Fruit fly (Drosophila melanogaster) S2 (cell line): ENCODE results near the gene CG13920.

Experiments used
- CG8478 ChIP-seq: fragments of >200 bp; optimal IDR thresholded peaks from 2 replicates; lab custom pipeline; 2018
- CTCF ChIP-seq, 2 experiments: fragments of >200 bp; optimal IDR thresholded peaks; 2 replicates each; lab custom pipeline; 2018

The CG13920 gene

dm6 chr3L:1639185-1639812 lies 9.4 kb upstream of the CG13920 start, which contains the start of the genes Mettl2 and Bgb:
Mettl2 (minus strand) TSS chr3L:1639235.
Bgb (plus strand) TSS chr3L:1639711.
- TF ChIP-seq CTCF (optimal IDR thresholded peaks at IDR 0.05; lab: Kevin White, UChicago) (peak in 1 of 2 experiments; percentile 13), CG8478 (lab: Kevin White, UChicago) (no peak)

DNA sequence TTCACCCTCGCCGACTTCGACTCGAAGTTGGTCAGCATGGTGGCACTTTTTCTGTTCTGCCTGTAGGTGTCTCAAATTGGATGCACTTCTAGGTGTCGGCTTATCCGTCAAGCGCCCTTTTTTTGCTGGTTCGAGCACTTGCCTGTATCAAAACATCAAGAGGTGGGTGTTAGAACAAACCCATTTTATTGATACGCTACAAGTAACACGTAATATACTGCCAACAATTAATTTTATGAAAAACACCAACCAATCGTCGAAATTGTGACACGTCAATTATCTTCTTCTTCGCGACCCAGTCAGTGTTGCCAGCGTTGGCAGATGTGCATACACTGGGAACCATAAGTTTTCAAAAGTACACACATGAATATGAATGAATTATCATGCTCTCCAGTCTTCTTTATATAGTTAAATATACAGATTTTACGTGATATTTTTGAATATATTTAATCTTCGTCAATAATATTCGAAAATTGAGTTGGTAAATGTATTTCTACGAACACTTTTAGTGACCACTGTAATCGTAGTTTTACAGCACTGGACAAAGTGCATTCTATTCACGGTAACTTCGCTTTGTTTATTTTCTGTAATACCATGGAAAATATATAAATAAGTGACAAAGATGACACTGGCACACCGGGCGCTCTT lies 3.7 kb upstream of the CG13920 start, which contains the start of the genes alphaCOP and CG13919:
Gene alphaCOP, minus strand, starts transcription at position 280 of the 648 bp plus-strand sequence.
Gene CG13919, plus strand, starts transcription at position 548 of the 648 bp plus-strand sequence.
- TF ChIP-seq CG8478 (lab: Kevin White, UChicago) (no peak), CTCF (optimal IDR thresholded peaks at IDR 0.05; lab: Kevin White, UChicago) (no peak)

DNA sequence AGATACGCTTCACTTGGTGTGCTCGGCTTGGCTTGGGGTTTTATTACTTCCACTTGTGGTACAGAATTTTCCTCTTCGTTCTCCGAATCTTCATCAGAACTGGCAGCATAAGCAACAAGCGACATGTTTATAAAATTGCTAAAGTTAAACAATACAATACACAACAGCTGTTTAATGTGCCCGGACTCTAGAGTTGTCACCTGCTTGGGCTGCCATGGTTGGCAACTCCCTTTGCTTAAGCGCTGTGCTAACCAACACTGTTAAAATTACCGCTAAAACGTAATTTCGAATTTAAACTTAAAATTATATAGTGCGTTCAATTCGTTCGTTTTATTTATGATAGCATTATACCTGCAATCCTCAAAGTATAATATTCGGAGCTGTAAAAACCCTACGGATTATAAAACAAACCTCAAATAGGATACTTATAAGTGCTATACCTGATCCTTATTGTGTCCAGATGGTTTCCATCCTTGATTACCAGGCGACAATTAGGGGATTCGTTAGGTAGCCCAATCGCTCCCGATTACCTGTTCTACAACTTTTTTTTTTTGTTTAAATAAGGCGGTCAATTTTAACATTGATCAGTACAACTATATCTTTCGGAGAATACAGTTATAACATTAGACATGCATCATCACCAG lies 1.3 kb upstream of the CG13920 start, which contains the start of the genes CG17249 and Bro:
Gene CG17249, minus strand, starts transcription at position 189 of the 644 bp plus-strand sequence.
Gene Bro, plus strand, starts transcription at position 594 of the 644 bp plus-strand sequence.
- TF ChIP-seq CG8478 (lab: Kevin White, UChicago) (no peak), CTCF (optimal IDR thresholded peaks at IDR 0.05; lab: Kevin White, UChicago) (peak in 1 of 2 experiments; percentile 8)

DNA sequence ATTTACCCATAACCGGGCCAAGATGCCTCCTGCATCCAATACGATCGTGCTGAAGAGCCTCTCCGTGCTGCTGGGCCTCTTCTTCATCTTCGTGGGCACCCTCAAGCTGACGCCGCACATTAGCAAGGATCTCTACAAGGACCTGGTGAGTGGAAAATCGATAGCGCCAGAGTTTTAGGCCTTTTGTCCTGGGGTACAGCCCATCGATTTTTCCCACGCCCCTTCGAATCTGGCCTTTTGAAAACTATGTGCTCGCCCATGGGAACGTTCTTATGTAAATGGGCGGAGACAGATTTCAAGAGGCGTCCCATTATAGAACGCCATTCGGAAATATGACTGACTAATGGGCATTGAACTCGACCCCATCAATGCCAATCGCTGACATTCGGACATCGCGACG lies 619 bp downstream of the CG13920 start:
- TF ChIP-seq CG8478 (lab: Kevin White, UChicago) (no peak), CTCF (optimal IDR thresholded peaks at IDR 0.05; lab: Kevin White, UChicago) (no peak)

DNA sequence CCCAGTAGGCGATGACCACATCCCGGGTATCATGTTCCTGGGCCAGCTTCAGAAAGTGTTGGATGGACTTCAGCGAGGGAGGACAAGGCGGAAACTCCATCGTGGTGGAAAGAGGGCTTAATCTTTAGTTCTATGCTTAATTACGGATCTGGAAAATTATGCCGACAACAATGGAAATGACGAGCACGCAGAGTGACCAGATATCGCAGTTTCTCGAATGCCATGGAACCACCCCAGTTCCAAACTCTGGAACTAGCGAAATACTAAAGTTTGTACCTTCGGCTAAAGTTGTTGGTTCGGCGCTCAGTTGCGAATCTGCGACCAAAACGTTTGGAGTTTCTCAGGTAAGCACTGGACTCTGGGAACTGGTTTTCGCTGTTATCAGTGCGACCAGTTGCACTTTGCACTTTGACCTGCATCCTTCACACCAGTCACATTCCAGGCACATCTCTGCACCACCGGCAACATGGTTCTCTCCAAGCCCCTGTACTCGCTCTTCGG lies 4.0 kb downstream of the CG13920 start, which contains the start of the genes CG7970 and Vta1:
Gene CG7970, plus strand, starts transcription at position 51 of the 501 bp plus-strand sequence.
Gene Vta1, minus strand, starts transcription at position 201 of the 501 bp plus-strand sequence.
- no peak for TF ChIP-seq CG8478 (lab: Kevin White, UChicago)
- peak in 1 of 2 experiments; percentile 22 for TF ChIP-seq CTCF (optimal IDR thresholded peaks at IDR 0.05; lab: Kevin White, UChicago)

- no peak for TF ChIP-seq CTCF (optimal IDR thresholded peaks at IDR 0.05; lab: Kevin White, UChicago)
- TF ChIP-seq CG8478 (lab: Kevin White, UChicago) = no peak
These were observed 5.0 kb downstream of the CG13920 start for dm6 chr3L:1653752-1654151.

DNA sequence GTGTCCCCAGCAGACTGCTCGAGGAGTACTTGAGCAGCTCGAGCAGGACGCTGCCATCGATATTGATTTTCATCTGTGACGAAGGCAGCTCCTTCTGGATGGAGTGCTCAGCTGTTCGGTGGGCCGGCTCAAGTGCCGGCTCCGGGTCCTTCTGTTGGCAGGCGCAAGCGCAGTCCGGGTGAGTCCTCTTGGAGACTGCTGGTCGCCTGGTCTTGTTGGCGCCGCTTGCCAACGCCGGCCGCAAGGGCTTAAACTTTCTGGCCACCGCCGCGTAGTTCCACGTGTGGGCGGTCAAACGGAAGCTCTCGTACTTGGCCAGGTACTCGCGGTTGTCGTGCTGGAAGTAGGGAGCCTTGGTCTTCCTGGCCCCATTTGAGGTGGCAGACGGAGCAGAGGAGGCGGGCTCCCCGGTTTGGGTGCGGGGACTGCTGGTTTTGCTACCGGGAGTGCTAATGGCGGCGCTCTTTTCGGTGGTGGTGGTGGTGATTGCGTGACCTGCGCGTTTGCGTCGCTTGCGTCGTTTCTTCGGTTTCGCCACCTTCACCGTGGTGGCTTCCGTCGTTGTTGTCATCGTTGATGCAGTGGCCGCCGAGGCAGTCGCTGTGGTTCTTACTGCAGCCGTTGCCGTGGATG lies 13.1 kb downstream of the CG13920 start:
- no peak for TF ChIP-seq CTCF (optimal IDR thresholded peaks at IDR 0.05; lab: Kevin White, UChicago)
- no peak for TF ChIP-seq CG8478 (lab: Kevin White, UChicago)

- no peak for TF ChIP-seq CTCF (optimal IDR thresholded peaks at IDR 0.05; lab: Kevin White, UChicago)
- no peak for TF ChIP-seq CG8478 (lab: Kevin White, UChicago)
These were observed 14.8 kb downstream of the CG13920 start for dm6 chr3L:1663531-1663930.

- TF ChIP-seq CTCF (optimal IDR thresholded peaks at IDR 0.05; lab: Kevin White, UChicago) (no peak), CG8478 (lab: Kevin White, UChicago) (no peak)
These were observed 15.5 kb downstream of the CG13920 start for dm6 chr3L:1664205-1664604.

DNA sequence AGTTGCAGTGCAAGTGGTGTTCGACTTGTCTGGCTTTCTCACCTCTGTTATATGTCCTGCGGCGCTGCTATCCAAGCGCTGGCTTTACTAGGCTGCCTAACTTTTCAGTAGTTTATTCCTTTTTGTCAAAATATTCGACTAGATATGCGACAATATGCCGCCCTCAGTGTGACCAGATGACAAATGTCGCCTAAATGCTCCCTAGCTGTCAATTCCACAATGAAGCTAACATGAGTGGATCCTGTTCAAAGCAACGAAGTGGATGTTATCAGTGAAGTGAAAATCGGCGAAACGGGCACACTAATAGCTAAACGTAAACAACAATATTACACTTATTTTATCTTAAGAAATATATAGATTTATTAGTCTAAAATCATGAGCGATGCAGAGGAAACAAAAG lies 16.1 kb downstream of the CG13920 start, which contains the start of the genes Srrm234 and CG7974:
Gene Srrm234, minus strand, starts transcription at position 189 of the 400 bp plus-strand sequence.
Gene CG7974, plus strand, starts transcription at position 263 of the 400 bp plus-strand sequence.
- TF ChIP-seq CTCF (optimal IDR thresholded peaks at IDR 0.05; lab: Kevin White, UChicago) (no peak), CG8478 (lab: Kevin White, UChicago) (no peak)

DNA sequence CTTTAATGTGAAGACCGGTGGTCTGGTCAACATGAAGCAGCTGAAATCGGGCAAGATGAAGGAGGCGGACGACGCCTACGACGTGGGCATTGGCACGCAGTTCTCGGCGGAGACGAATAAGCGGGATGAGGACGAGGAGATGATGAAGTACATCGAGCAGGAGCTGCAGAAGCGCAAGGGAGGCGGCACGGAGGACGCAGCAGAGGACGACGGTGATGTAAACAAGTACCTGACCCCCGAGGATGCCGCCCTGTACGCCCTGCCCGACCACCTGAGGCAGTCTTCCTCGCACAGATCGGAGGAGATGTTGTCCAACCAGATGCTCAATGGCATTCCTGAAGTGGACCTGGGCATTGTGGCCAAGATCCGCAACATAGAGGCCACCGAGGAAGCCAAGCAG lies 16.8 kb downstream of the CG13920 start:
- TF ChIP-seq CTCF (optimal IDR thresholded peaks at IDR 0.05; lab: Kevin White, UChicago) (no peak), CG8478 (lab: Kevin White, UChicago) (no peak)

dm6 chr3L:1667423-1667822 lies 18.7 kb downstream of the CG13920 start:
- TF ChIP-seq CTCF (optimal IDR thresholded peaks at IDR 0.05; lab: Kevin White, UChicago) (no peak), CG8478 (lab: Kevin White, UChicago) (no peak)

dm6 chr3L:1668504-1668903 lies 19.8 kb downstream of the CG13920 start, which contains the start of gene RpL23A:
RpL23A (minus strand) TSS chr3L:1668654.
- TF ChIP-seq CTCF (optimal IDR thresholded peaks at IDR 0.05; lab: Kevin White, UChicago) = peak; percentile 72 to 74
- TF ChIP-seq CG8478 (lab: Kevin White, UChicago) = no peak

dm6 chr3L:1670008-1670407 lies 21.3 kb downstream of the CG13920 start, which contains the start of gene RabX5:
RabX5 (minus strand) TSS chr3L:1670108.
- no peak for TF ChIP-seq CTCF (optimal IDR thresholded peaks at IDR 0.05; lab: Kevin White, UChicago)
- no peak for TF ChIP-seq CG8478 (lab: Kevin White, UChicago)
